Fruit fly (Drosophila melanogaster): ENCODE data around the gene Nup133.

Nup133 gene

dm6 chr3R:22667284-22667958 lies 23.0 kb upstream of the Nup133 start (continued):
- TF ChIP-seq Chrac-16 (GFP tag; optimal IDR thresholded peaks at IDR 0.05) (peak; percentile 62), Meics (GFP tag; optimal IDR thresholded peaks at IDR 0.05) (peak; percentile 67), Dref (GFP tag; IDR thresholded peaks at IDR 0.05) (no peak), ERR (GFP tag; optimal IDR thresholded peaks at IDR 0.05) (no peak), CG10267 (tag; optimal IDR thresholded peaks at IDR 0.05) (peak; percentile 89), CG17912 (GFP tag; optimal IDR thresholded peaks at IDR 0.05) (no peak), CG33557 (GFP tag; optimal IDR thresholded peaks at IDR 0.05) (peak; percentile 44), CG7271 (tag; optimal IDR thresholded peaks at IDR 0.05) (peak; percentile 71), sqz (GFP tag; optimal IDR thresholded peaks at IDR 0.05) (peak; percentile 83), eyg (GFP tag; optimal IDR thresholded peaks at IDR 0.05) (peak; percentile 32), Lpt (GFP tag; optimal IDR thresholded peaks at IDR 0.05) (no peak), crp (GFP tag; optimal IDR thresholded peaks at IDR 0.05) (peak in 1 of 2 experiments; percentile 39), Abd-B (GFP tag; optimal IDR thresholded peaks at IDR 0.05) (peak; percentile 93), CG11696 (GFP tag; IDR thresholded peaks at IDR 0.05) (peak; percentile 62; the same call in 1 of the 2 replicates), Hsf (GFP tag; optimal IDR thresholded peaks at IDR 0.05) (peak; percentile 72), peb (GFP tag; IDR thresholded peaks at IDR 0.05) (peak; percentile 50; the same call in 1 of the 2 replicates), CG6683 (GFP tag; optimal IDR thresholded peaks at IDR 0.05) (peak; percentile 50), CG7556 (GFP tag; optimal IDR thresholded peaks at IDR 0.05) (peak; percentile 75), CG8359 (GFP tag; optimal IDR thresholded peaks at IDR 0.05; ENCODE audit: borderline replicate concordance) (peak; percentile 66), fd64A (GFP tag; optimal IDR thresholded peaks at IDR 0.05) (peak; percentile 23), CG3163 (GFP tag; optimal IDR thresholded peaks at IDR 0.05) (peak; percentile 22), tio (GFP tag; optimal IDR thresholded peaks at IDR 0.05) (peak; percentile 64), NC2α (GFP tag; optimal IDR thresholded peaks at IDR 0.05) (peak; percentile 58), Stat92E (GFP tag; optimal IDR thresholded peaks at IDR 0.05) (peak in 1 of 3 experiments; percentile 54), sr (GFP tag; IDR thresholded peaks at IDR 0.05) (no peak), NK7.1 (GFP tag; optimal IDR thresholded peaks at IDR 0.05) (no peak), ci (GFP tag; IDR thresholded peaks at IDR 0.05) (peak; percentile 84), gsb (GFP tag; IDR thresholded peaks at IDR 0.05) (no peak), amos (GFP tag; IDR thresholded peaks at IDR 0.05; ENCODE audit: partially characterized antibody) (no peak), CG13775 (GFP tag; optimal IDR thresholded peaks at IDR 0.05) (peak; percentile 59), cato (GFP tag; optimal IDR thresholded peaks at IDR 0.05; ENCODE audit: borderline replicate concordance) (peak; percentile 54), CG4424 (GFP tag; optimal IDR thresholded peaks at IDR 0.05) (peak; percentile 92), CG11085 (GFP tag; IDR thresholded peaks at IDR 0.05) (no peak), shn (GFP tag; optimal IDR thresholded peaks at IDR 0.05) (peak; percentile 65), Spps (tag; optimal IDR thresholded peaks at IDR 0.05) (peak; percentile 79), nerfin-2 (GFP tag; IDR thresholded peaks at IDR 0.05; ENCODE audit: partially characterized antibody) (no peak), CG2120 (GFP tag; optimal IDR thresholded peaks at IDR 0.05) (peak; percentile 36), CG42726 (GFP tag; IDR thresholded peaks at IDR 0.05; ENCODE audit: partially characterized antibody) (no peak), CG5180 (GFP tag; optimal IDR thresholded peaks at IDR 0.05) (peak; percentile 74), HLH3B (GFP tag; IDR thresholded peaks at IDR 0.05) (peak; percentile 82), CG3847 (GFP tag; IDR thresholded peaks at IDR 0.05) (peak; percentile 24; the same call in 1 of the 2 replicates), chm (GFP tag; IDR thresholded peaks at IDR 0.05) (0 out of 2 replicates have a peak, but pooled peaks have one; percentile 25), hbn (GFP tag; IDR thresholded peaks at IDR 0.05; ENCODE audit: partially characterized antibody) (no peak), HLH54F (GFP tag; optimal IDR thresholded peaks at IDR 0.05) (peak; percentile 38), Opbp (GFP tag; IDR thresholded peaks at IDR 0.05; ENCODE audit: partially characterized antibody) (no peak), caup (GFP tag; optimal IDR thresholded peaks at IDR 0.05; ENCODE audit: severe bottlenecking) (peak; percentile 23), CG6175 (GFP tag; IDR thresholded peaks at IDR 0.05) (no peak), Atf-2 (GFP tag; optimal IDR thresholded peaks at IDR 0.05) (peak; percentile 74)
